Fruit fly (Drosophila melanogaster): ENCODE measurements around the gene CG3277.
A peak's percentile ranks its signal among the peaks of the same experiment; 100 is the strongest.

Gene CG3277

dm6 chr2L:3302958-3303842 lies 700 bp upstream of the CG3277 start, which contains the start of gene CG9663 (continued):
- peak; percentile 22 for TF ChIP-seq CG4318 (GFP tag; optimal IDR thresholded peaks at IDR 0.05)
- TF ChIP-seq Lpt (GFP tag; optimal IDR thresholded peaks at IDR 0.05): peak; percentile 73
- TF ChIP-seq CG6276 (GFP tag; optimal IDR thresholded peaks at IDR 0.05): peak; percentile 76
- peak; percentile 86 for TF ChIP-seq CG6163 (GFP tag; IDR thresholded peaks at IDR 0.05)
- TF ChIP-seq CG8119 (GFP tag; IDR thresholded peaks at IDR 0.05): peak; percentile 85
- peak; percentile 76 for TF ChIP-seq CG7368 (GFP tag; optimal IDR thresholded peaks at IDR 0.05)
- TF ChIP-seq net (GFP tag; optimal IDR thresholded peaks at IDR 0.05): peak; percentile 83
- TF ChIP-seq CG3919 (GFP tag; optimal IDR thresholded peaks at IDR 0.05): peak; percentile 82
- TF ChIP-seq CG10669 (GFP tag; optimal IDR thresholded peaks at IDR 0.05): peak; percentile 72
- TF ChIP-seq CG6792 (GFP tag; optimal IDR thresholded peaks at IDR 0.05): peak; percentile 80
- TF ChIP-seq Ets21C (GFP tag; optimal IDR thresholded peaks at IDR 0.05): peak; percentile 54
- peak; percentile 42 for TF ChIP-seq CG11902 (GFP tag; optimal IDR thresholded peaks at IDR 0.05)
- TF ChIP-seq Hr39 (GFP tag; optimal IDR thresholded peaks at IDR 0.05): peak; percentile 59
- peak; percentile 66 for TF ChIP-seq Met (GFP tag; optimal IDR thresholded peaks at IDR 0.05)
- peak; percentile 93 for TF ChIP-seq svp (GFP tag)
- TF ChIP-seq fd59A (GFP tag; optimal IDR thresholded peaks at IDR 0.05): peak; percentile 61
- TF ChIP-seq CG15336 (GFP tag; IDR thresholded peaks at IDR 0.05): peak; percentile 70
- TF ChIP-seq fkh (GFP tag; optimal IDR thresholded peaks at IDR 0.05): peak; percentile 76
- TF ChIP-seq CG9139 (GFP tag; optimal IDR thresholded peaks at IDR 0.05): peak; percentile 88

- peak; percentile 61 for TF ChIP-seq svp (GFP tag)
- TF ChIP-seq OdsH (GFP tag; optimal IDR thresholded peaks at IDR 0.05): no peak
- peak; percentile 24 for TF ChIP-seq vri (GFP tag; optimal IDR thresholded peaks at IDR 0.05)
- no peak for TF ChIP-seq acj6 (GFP tag; optimal IDR thresholded peaks at IDR 0.05)
Measured at dm6 chr2L:3304831-3305828, 1.2 kb downstream of the CG3277 start.

- TF ChIP-seq dsx (GFP tag; optimal IDR thresholded peaks at IDR 0.05; ENCODE audit: poor library complexity, severe bottlenecking): no peak
- peak; percentile 51 for TF ChIP-seq vri (GFP tag; optimal IDR thresholded peaks at IDR 0.05)
Measured at dm6 chr2L:3307189-3307588, 3.3 kb downstream of the CG3277 start.

dm6 chr2L:3308529-3309272 lies 4.8 kb downstream of the CG3277 start, which contains the start of gene CG15406:
TSS of gene CG15406 (plus strand) at chr2L:3309222.
- TF ChIP-seq salr (GFP tag; optimal IDR thresholded peaks at IDR 0.05): no peak
- TF ChIP-seq Sox14 (GFP tag; optimal IDR thresholded peaks at IDR 0.05): no peak
- no peak for TF ChIP-seq dac (GFP tag; optimal IDR thresholded peaks at IDR 0.05)
- no peak for TF ChIP-seq CG31627 (GFP tag; optimal IDR thresholded peaks at IDR 0.05)
- no peak for TF ChIP-seq Ets21C (GFP tag; optimal IDR thresholded peaks at IDR 0.05)
- no peak for TF ChIP-seq CG6163 (GFP tag; IDR thresholded peaks at IDR 0.05)
- no peak for TF ChIP-seq CG7368 (GFP tag; optimal IDR thresholded peaks at IDR 0.05)
- TF ChIP-seq CG8119 (GFP tag; IDR thresholded peaks at IDR 0.05): no peak
- no peak for TF ChIP-seq CG3919 (GFP tag; optimal IDR thresholded peaks at IDR 0.05)
- no peak for TF ChIP-seq fkh (GFP tag; optimal IDR thresholded peaks at IDR 0.05)
- no peak for TF ChIP-seq CG10631 (GFP tag; optimal IDR thresholded peaks at IDR 0.05)
- TF ChIP-seq Blimp-1 (GFP tag; optimal IDR thresholded peaks at IDR 0.05): no peak
- TF ChIP-seq CG11902 (GFP tag; optimal IDR thresholded peaks at IDR 0.05): no peak
- TF ChIP-seq fd59A (GFP tag; optimal IDR thresholded peaks at IDR 0.05): no peak
- TF ChIP-seq CG6854 (GFP tag; optimal IDR thresholded peaks at IDR 0.05): no peak
- TF ChIP-seq CG15336 (GFP tag; IDR thresholded peaks at IDR 0.05): no peak
- TF ChIP-seq Hr4 (GFP tag; optimal IDR thresholded peaks at IDR 0.05): no peak
- TF ChIP-seq fd85E (GFP tag; optimal IDR thresholded peaks at IDR 0.05): no peak
- TF ChIP-seq topi (GFP tag; optimal IDR thresholded peaks at IDR 0.05): no peak
